Fruit fly (Drosophila melanogaster) whole organism, embryonic: ENCODE measurements around the gene Obp99c.

Experiments used
- CG11093 ChIP-seq: fragments of 200-800 bp; sonication (Bioruptor generic); IDR thresholded peaks from 3 replicates; pipeline ENCODE4 v1.3.6; 2022; ENCODE audit warnings: missing biosample characterization, missing genetic modification characterization
- CG11560 ChIP-seq: fragments of 200-800 bp; sonication (Bioruptor generic); IDR thresholded peaks from 3 replicates; pipeline ENCODE4 v1.3.6; 2022; ENCODE audit warnings: missing biosample characterization, missing genetic modification characterization
- CG12104 ChIP-seq: fragments of 200-800 bp; sonication (Bioruptor generic); optimal IDR thresholded peaks from 3 replicates; lab custom pipeline; 2016; ENCODE audit warnings: missing biosample characterization, missing genetic modification characterization
- CG16779 ChIP-seq: fragments of 200-800 bp; sonication (Bioruptor generic); IDR thresholded peaks from 2 replicates; pipeline ENCODE4 v1.3.6; 2022; ENCODE audit warnings: missing biosample characterization, missing genetic modification characterization
- CG17385 ChIP-seq: fragments of 200-800 bp; sonication (Bioruptor generic); optimal IDR thresholded peaks from 3 replicates; lab custom pipeline; 2018; ENCODE audit warnings: missing biosample characterization, mild to moderate bottlenecking, missing genetic modification characterization
- CG17802 ChIP-seq: fragments of 200-800 bp; sonication (Bioruptor generic); optimal IDR thresholded peaks from 2 replicates; lab custom pipeline; 2018; ENCODE audit warnings: missing biosample characterization, mild to moderate bottlenecking, missing genetic modification characterization, moderate library complexity
- CG18262 ChIP-seq: fragments of 200-800 bp; optimal IDR thresholded peaks from 3 replicates; lab custom pipeline; 2019; ENCODE audit warnings: missing biosample characterization, mild to moderate bottlenecking, missing genetic modification characterization, moderate library complexity
- CG18599 ChIP-seq: fragments of 200-800 bp; sonication (Bioruptor generic); optimal IDR thresholded peaks from 3 replicates; lab custom pipeline; 2017; ENCODE audit warnings: missing biosample characterization, missing genetic modification characterization, mild to moderate bottlenecking, moderate library complexity, missing genetic modification reagents
- CG2678 ChIP-seq: fragments of 200-800 bp; sonication (Bioruptor generic); optimal IDR thresholded peaks from 3 replicates; lab custom pipeline; 2019; ENCODE audit warnings: missing biosample characterization, mild to moderate bottlenecking, missing genetic modification characterization, moderate library complexity
- CG2875 ChIP-seq: fragments of 200-800 bp; sonication (Bioruptor generic); optimal IDR thresholded peaks from 2 replicates; lab custom pipeline; 2017; ENCODE audit warnings: missing biosample characterization, mild to moderate bottlenecking, missing genetic modification characterization, missing genetic modification reagents
- CG2889 ChIP-seq: fragments of 200-800 bp; sonication (Bioruptor generic); IDR thresholded peaks from 3 replicates; pipeline ENCODE4 v1.3.6; 2022; ENCODE audit warnings: missing biosample characterization, missing genetic modification characterization
- CG30020 ChIP-seq: fragments of 200-800 bp; optimal IDR thresholded peaks from 2 replicates; lab custom pipeline; 2019; ENCODE audit warnings: missing biosample characterization, mild to moderate bottlenecking, missing genetic modification characterization, moderate library complexity
- CG31224 ChIP-seq: fragments of 200-800 bp; sonication (Bioruptor generic); IDR thresholded peaks from 2 replicates; pipeline ENCODE4 v1.3.6; 2022; ENCODE audit warnings: missing biosample characterization, missing genetic modification characterization
- CG3281 ChIP-seq: fragments of 200-800 bp; sonication (Bioruptor generic); optimal IDR thresholded peaks from 3 replicates; lab custom pipeline; 2017; ENCODE audit warnings: missing biosample characterization, mild to moderate bottlenecking, missing genetic modification characterization
- CG33557 ChIP-seq: fragments of 200-800 bp; sonication (Bioruptor generic); optimal IDR thresholded peaks from 2 replicates; lab custom pipeline; 2019; ENCODE audit warnings: missing biosample characterization, mild to moderate bottlenecking, missing genetic modification characterization, moderate library complexity
- CG3995 ChIP-seq: fragments of 200-800 bp; sonication (Bioruptor generic); optimal IDR thresholded peaks from 3 replicates; lab custom pipeline; 2016; ENCODE audit warnings: missing biosample characterization, missing genetic modification characterization
- CG4328 ChIP-seq: fragments of 200-800 bp; sonication (Bioruptor generic); optimal IDR thresholded peaks from 3 replicates; lab custom pipeline; 2017; ENCODE audit warnings: missing biosample characterization, missing genetic modification reagents, missing genetic modification characterization
- CG4707 ChIP-seq: fragments of 200-800 bp; sonication (Bioruptor generic); optimal IDR thresholded peaks from 2 replicates; lab custom pipeline; 2018; ENCODE audit warnings: missing biosample characterization, mild to moderate bottlenecking, missing genetic modification characterization, moderate library complexity
- CG4820 ChIP-seq: fragments of 200-800 bp; sonication (Bioruptor generic); optimal IDR thresholded peaks from 3 replicates; lab custom pipeline; 2016; ENCODE audit warnings: missing biosample characterization, missing genetic modification characterization
- CG6254 ChIP-seq: fragments of 200-800 bp; sonication (Bioruptor generic); optimal IDR thresholded peaks from 3 replicates; lab custom pipeline; 2017; ENCODE audit warnings: mild to moderate bottlenecking, missing biosample characterization, missing genetic modification reagents, missing genetic modification characterization
- CG9215 ChIP-seq: fragments of 200-800 bp; sonication (Bioruptor generic); IDR thresholded peaks from 2 replicates; pipeline ENCODE4 v1.3.6; 2022; ENCODE audit warnings: missing biosample characterization, missing genetic modification characterization
- CG9932 ChIP-seq: fragments of 200-800 bp; sonication (Bioruptor generic); IDR thresholded peaks from 2 replicates; pipeline ENCODE4 v1.3.6; 2022; ENCODE audit warnings: missing biosample characterization, missing genetic modification characterization
- HLH3B ChIP-seq: fragments of 200-800 bp; sonication (Bioruptor generic); IDR thresholded peaks from 2 replicates; pipeline ENCODE4 v1.3.6; 2022; ENCODE audit warnings: missing biosample characterization, missing genetic modification characterization
- HLH54F ChIP-seq: fragments of 200-800 bp; sonication (Bioruptor generic); optimal IDR thresholded peaks from 3 replicates; lab custom pipeline; 2016; ENCODE audit warnings: missing biosample characterization, missing genetic modification characterization
- Hr39 ChIP-seq: fragments of >200 bp; optimal IDR thresholded peaks from 2 replicates; lab custom pipeline; 2017
- MESR4 ChIP-seq: fragments of 200-800 bp; sonication (Bioruptor generic); optimal IDR thresholded peaks from 2 replicates; lab custom pipeline; 2018; ENCODE audit warnings: missing biosample characterization, mild to moderate bottlenecking, missing genetic modification characterization, moderate library complexity
- Myb ChIP-seq: fragments of 200-800 bp; sonication (Bioruptor generic); optimal IDR thresholded peaks from 2 replicates; lab custom pipeline; 2016; ENCODE audit warnings: missing biosample characterization, missing genetic modification characterization
- Sin3A ChIP-seq: fragments of >200 bp; optimal IDR thresholded peaks from 2 replicates; lab custom pipeline; 2018
- Sry-β ChIP-seq: fragments of 200-800 bp; sonication (Bioruptor generic); optimal IDR thresholded peaks from 2 replicates; lab custom pipeline; 2018; ENCODE audit warnings: missing biosample characterization, mild to moderate bottlenecking, missing genetic modification characterization, moderate library complexity
- Stat92E ChIP-seq, 3 experiments: fragments of >200 bp in 2 of 3; fragments of 200-800 bp in 1 of 3; sonication (Bioruptor generic) in 1 of 3; optimal IDR thresholded peaks; 2 replicates each; lab custom pipeline; 2017 to 2019; ENCODE audit warnings: missing biosample characterization in 3 of 3, missing genetic modification characterization in 3 of 3, mild to moderate bottlenecking in 1 of 3, moderate library complexity in 1 of 3
- Usf ChIP-seq: fragments of 200-800 bp; sonication (Bioruptor generic); optimal IDR thresholded peaks from 2 replicates; lab custom pipeline; 2017; ENCODE audit warnings: missing genotype, missing biosample characterization, missing genetic modification characterization
- bab2 ChIP-seq: fragments of 200-800 bp; sonication (Bioruptor generic); optimal IDR thresholded peaks from 2 replicates; lab custom pipeline; 2016; ENCODE audit warnings: missing biosample characterization, missing genetic modification characterization
- chn ChIP-seq: fragments of 200-800 bp; sonication (Bioruptor generic); optimal IDR thresholded peaks from 2 replicates; lab custom pipeline; 2016; ENCODE audit warnings: missing biosample characterization, missing genetic modification characterization
- ci ChIP-seq: fragments of 200-800 bp; sonication (Bioruptor generic); IDR thresholded peaks from 3 replicates; pipeline ENCODE4 v1.3.6; 2022; ENCODE audit warnings: missing biosample characterization, missing genetic modification characterization
- crp ChIP-seq, 2 experiments: fragments of 200-800 bp; sonication (Bioruptor generic); optimal IDR thresholded peaks; 2 replicates in 1 of 2; 3 replicates in 1 of 2; lab custom pipeline; 2017; ENCODE audit warnings: missing biosample characterization in 2 of 2, missing genetic modification characterization in 2 of 2, mild to moderate bottlenecking in 1 of 2, moderate library complexity in 1 of 2
- disco-r ChIP-seq: fragments of 200-800 bp; sonication (Bioruptor generic); optimal IDR thresholded peaks from 2 replicates; lab custom pipeline; 2016; ENCODE audit warnings: missing biosample characterization, missing genetic modification characterization
- ewg ChIP-seq: fragments of 200-800 bp; sonication (Bioruptor generic); optimal IDR thresholded peaks from 3 replicates; lab custom pipeline; 2017; ENCODE audit warnings: mild to moderate bottlenecking, missing biosample characterization, missing genetic modification reagents, missing genetic modification characterization
- gro ChIP-seq: fragments of 200-800 bp; sonication (Bioruptor generic); optimal IDR thresholded peaks from 2 replicates; lab custom pipeline; 2016; ENCODE audit warnings: missing biosample characterization, missing genetic modification characterization
- ham ChIP-seq: fragments of 200-800 bp; sonication (Bioruptor generic); IDR thresholded peaks from 2 replicates; pipeline ENCODE4 v1.3.6; 2022; ENCODE audit warnings: missing biosample characterization, missing genetic modification characterization
- insv ChIP-seq, 2 experiments: fragments of 200-800 bp; sonication (Bioruptor generic); optimal IDR thresholded peaks; 3 replicates each; lab custom pipeline; 2016 to 2018; ENCODE audit warnings: missing biosample characterization in 2 of 2, missing genetic modification characterization in 2 of 2
- lab ChIP-seq: fragments of 200-800 bp; sonication (Bioruptor generic); optimal IDR thresholded peaks from 3 replicates; lab custom pipeline; 2017; ENCODE audit warnings: missing biosample characterization, missing genetic modification characterization, mild to moderate bottlenecking, moderate library complexity, missing genetic modification reagents
- luna ChIP-seq: fragments of 200-800 bp; sonication (Bioruptor generic); optimal IDR thresholded peaks from 2 replicates; lab custom pipeline; 2016; ENCODE audit warnings: missing biosample characterization, missing genetic modification characterization
- otp ChIP-seq: fragments of 200-800 bp; sonication (Bioruptor generic); IDR thresholded peaks from 3 replicates; pipeline ENCODE4, ENCODE4 v1.3.6; 2022; ENCODE audit warnings: missing biosample characterization, missing genetic modification characterization
- pita ChIP-seq: fragments of 200-800 bp; sonication (Bioruptor generic); optimal IDR thresholded peaks from 2 replicates; lab custom pipeline; 2017; ENCODE audit warnings: missing biosample characterization, mild to moderate bottlenecking, missing genetic modification characterization
- pzg ChIP-seq: fragments of 200-800 bp; sonication (Bioruptor generic); optimal IDR thresholded peaks from 3 replicates; lab custom pipeline; 2018; ENCODE audit warnings: missing biosample characterization, mild to moderate bottlenecking, missing genetic modification characterization, moderate library complexity
- row ChIP-seq: fragments of 200-800 bp; sonication (Bioruptor generic); IDR thresholded peaks from 3 replicates; pipeline ENCODE4 v1.3.6; 2022; ENCODE audit warnings: missing biosample characterization, missing genetic modification characterization
- slp2 ChIP-seq: fragments of 200-800 bp; sonication (Bioruptor generic); optimal IDR thresholded peaks from 2 replicates; lab custom pipeline; 2016; ENCODE audit warnings: missing biosample characterization, missing genetic modification characterization
- sr ChIP-seq: fragments of 200-800 bp; sonication (Bioruptor generic); IDR thresholded peaks from 3 replicates; pipeline ENCODE4 v1.3.6; 2022; ENCODE audit warnings: missing biosample characterization, missing genetic modification characterization
- stc ChIP-seq: fragments of 200-800 bp; sonication (Bioruptor generic); IDR thresholded peaks from 2 replicates; pipeline ENCODE4 v1.3.6; 2022; ENCODE audit warnings: missing biosample characterization, missing genetic modification characterization
- vfl ChIP-seq: fragments of 200-800 bp; sonication (Bioruptor generic); optimal IDR thresholded peaks from 2 replicates; lab custom pipeline; 2016; ENCODE audit warnings: missing biosample characterization, missing genetic modification characterization

Obp99c gene

dm6 chr3R:29717519-29717918 lies 28.4 kb upstream of the Obp99c start (continued):
- peak; percentile 13 for TF ChIP-seq CG2678
- peak; percentile 4 for TF ChIP-seq CG3995 (GFP tag; lab: Kevin White, UChicago)
- peak; percentile 5 for TF ChIP-seq CG18262 (tag; lab: Kevin White, UChicago)
- TF ChIP-seq sr (GFP tag; lab: Robert Waterston, UW), result no peak
- TF ChIP-seq MESR4 (GFP tag; lab: Kevin White, UChicago), result no peak
- no peak for TF ChIP-seq ewg (GFP tag; lab: Kevin White, UChicago)
- no peak for TF ChIP-seq gro (GFP tag; lab: Kevin White, UChicago)
- no peak for TF ChIP-seq CG2889 (GFP tag; lab: Robert Waterston, UW)
- TF ChIP-seq bab2 (GFP tag; lab: Kevin White, UChicago), result peak; percentile 31
- TF ChIP-seq pita (GFP tag; lab: Kevin White, UChicago), result no peak
- TF ChIP-seq CG4820, result peak; percentile 47
- no peak for TF ChIP-seq Sry-β (GFP tag; lab: Kevin White, UChicago)
- no peak for TF ChIP-seq CG9932 (GFP tag; lab: Robert Waterston, UW)
- no peak for TF ChIP-seq CG31224 (GFP tag; lab: Robert Waterston, UW)
- TF ChIP-seq CG17802, result no peak
- no peak for TF ChIP-seq CG4328 (GFP tag; lab: Kevin White, UChicago)
- 0 out of 3 replicates have a peak, but pooled peaks have one; percentile 47 for TF ChIP-seq otp (GFP tag; lab: Robert Waterston, UW)
- no peak for TF ChIP-seq Stat92E (GFP tag; optimal IDR thresholded peaks at IDR 0.05; lab: Kevin White, UChicago)
- TF ChIP-seq lab (GFP tag; lab: Kevin White, UChicago), result peak; percentile 7
- TF ChIP-seq insv (GFP tag; optimal IDR thresholded peaks at IDR 0.05; lab: Kevin White, UChicago), result no peak
- no peak for TF ChIP-seq CG12104
- TF ChIP-seq pzg (GFP tag; lab: Kevin White, UChicago), result no peak
- no peak for TF ChIP-seq CG11560 (tag; lab: Robert Waterston, UW)
- TF ChIP-seq disco-r (GFP tag; lab: Kevin White, UChicago), result no peak
- TF ChIP-seq Usf (GFP tag; lab: Kevin White, UChicago), result no peak

dm6 chr3R:29716782-29717317 lies 27.7 kb upstream of the Obp99c start, which contains the start of gene Obp99b:
Obp99b (minus strand) TSS chr3R:29716896.
- TF ChIP-seq CG18599 (GFP tag; lab: Kevin White, UChicago) (peak; percentile 44), CG6254 (GFP tag; lab: Kevin White, UChicago) (peak; percentile 91), CG3281 (GFP tag; lab: Kevin White, UChicago) (peak; percentile 79), CG4707 (GFP tag; lab: Kevin White, UChicago) (peak; percentile 82), Hr39 (lab: Kevin White, UChicago) (no peak), disco-r (GFP tag; lab: Kevin White, UChicago) (peak; percentile 69), CG9215 (GFP tag; lab: Robert Waterston, UW) (peak; percentile 49), slp2 (GFP tag; lab: Kevin White, UChicago) (peak; percentile 79), CG33557 (GFP tag; lab: Kevin White, UChicago) (peak; percentile 77), HLH3B (peak; percentile 80), luna (GFP tag; lab: Kevin White, UChicago) (no peak), ham (GFP tag; lab: Robert Waterston, UW) (no peak; the same call in 1 of the 2 replicates), stc (peak; percentile 77), CG11093 (GFP tag; lab: Robert Waterston, UW) (peak; percentile 56; the same call in 2 of the 3 replicates), CG16779 (GFP tag; lab: Robert Waterston, UW) (peak; percentile 75), CG2875 (GFP tag; lab: Kevin White, UChicago) (peak; percentile 90), ci (peak; percentile 96), CG30020 (tag; lab: Kevin White, UChicago) (no peak), lab (GFP tag; lab: Kevin White, UChicago) (peak; percentile 71), row (GFP tag; lab: Robert Waterston, UW) (peak; percentile 29; the same call in 1 of the 3 replicates), crp (GFP tag; optimal IDR thresholded peaks at IDR 0.05; lab: Kevin White, UChicago) (peak in 1 of 2 experiments; percentile 17), Myb (GFP tag; lab: Kevin White, UChicago) (peak; percentile 46), HLH54F (GFP tag; lab: Kevin White, UChicago) (peak; percentile 14), CG17385 (GFP tag; lab: Kevin White, UChicago) (peak; percentile 69), vfl (GFP tag; lab: Kevin White, UChicago) (peak; percentile 52), Sin3A (no peak), chn (GFP tag; lab: Kevin White, UChicago) (peak; percentile 83)
